Fruit fly (Drosophila melanogaster) whole organism, pupa: ENCODE results near the gene RanGAP.

Experiments
- CG10348 ChIP-seq: fragments of 200-800 bp; sonication (Bioruptor generic); IDR thresholded peaks from 2 replicates; pipeline ENCODE4 v1.3.6; 2022; ENCODE audit warnings: missing biosample characterization, missing genetic modification characterization
- CG12605 ChIP-seq: fragments of 200-800 bp; sonication (Bioruptor generic); IDR thresholded peaks from 2 replicates; pipeline ENCODE4 v1.3.6; 2022; ENCODE audit warnings: missing biosample characterization, missing genetic modification characterization
- CG13204 ChIP-seq: fragments of 200-800 bp; sonication (Bioruptor generic); optimal IDR thresholded peaks from 2 replicates; lab custom pipeline; 2018; ENCODE audit warnings: missing biosample characterization, mild to moderate bottlenecking, missing genetic modification characterization, moderate library complexity
- CG14655 ChIP-seq: fragments of 200-800 bp; sonication (Bioruptor generic); optimal IDR thresholded peaks from 3 replicates; lab custom pipeline; 2017; ENCODE audit warnings: mild to moderate bottlenecking, missing biosample characterization, missing genetic modification reagents, missing genetic modification characterization
- CG15710 ChIP-seq: fragments of 200-800 bp; sonication (Bioruptor generic); optimal IDR thresholded peaks from 2 replicates; lab custom pipeline; 2018; ENCODE audit warnings: missing biosample characterization, mild to moderate bottlenecking, missing genetic modification characterization, moderate library complexity
- CG17806 ChIP-seq: fragments of 200-800 bp; sonication (Bioruptor generic); optimal IDR thresholded peaks from 2 replicates; lab custom pipeline; 2018; ENCODE audit warnings: missing biosample characterization, mild to moderate bottlenecking, missing genetic modification characterization, moderate library complexity
- CG32121 ChIP-seq: fragments of 200-800 bp; sonication (Bioruptor generic); IDR thresholded peaks from 2 replicates; pipeline ENCODE4 v1.3.6; 2022; ENCODE audit warnings: missing biosample characterization, missing genetic modification characterization
- CG34367 ChIP-seq: fragments of 200-800 bp; sonication (Bioruptor generic); optimal IDR thresholded peaks from 2 replicates; lab custom pipeline; 2018; ENCODE audit warnings: missing biosample characterization, mild to moderate bottlenecking, missing genetic modification characterization
- CG4496 ChIP-seq: fragments of 200-800 bp; sonication (Bioruptor generic); IDR thresholded peaks from 3 replicates; pipeline ENCODE4 v1.3.6; 2022; ENCODE audit warnings: missing biosample characterization, missing genetic modification characterization
- CG8159 ChIP-seq: fragments of 200-800 bp; sonication (Bioruptor generic); optimal IDR thresholded peaks from 3 replicates; lab custom pipeline; 2018; ENCODE audit warnings: missing biosample characterization, mild to moderate bottlenecking, missing genetic modification characterization, moderate library complexity
- CG8301 ChIP-seq: fragments of 200-800 bp; sonication (Bioruptor generic); optimal IDR thresholded peaks from 2 replicates; lab custom pipeline; 2018; ENCODE audit warnings: missing biosample characterization, mild to moderate bottlenecking, missing genetic modification characterization
- CG9948 ChIP-seq: fragments of 200-800 bp; sonication (Bioruptor generic); optimal IDR thresholded peaks from 2 replicates; lab custom pipeline; 2018; ENCODE audit warnings: missing biosample characterization, mild to moderate bottlenecking, missing genetic modification characterization, moderate library complexity
- D1 ChIP-seq: fragments of 200-800 bp; sonication (Bioruptor generic); optimal IDR thresholded peaks from 2 replicates; lab custom pipeline; 2018; ENCODE audit warnings: missing biosample characterization, mild to moderate bottlenecking, missing genetic modification characterization, moderate library complexity
- EcR ChIP-seq: fragments of 200-800 bp; sonication (Bioruptor generic); optimal IDR thresholded peaks from 3 replicates; lab custom pipeline; 2019; ENCODE audit warnings: missing biosample characterization, missing genetic modification characterization, mild to moderate bottlenecking, moderate library complexity, missing genetic modification reagents
- Ets98B ChIP-seq: fragments of 200-800 bp; sonication (Bioruptor generic); IDR thresholded peaks from 2 replicates; pipeline ENCODE4 v1.3.6; 2022; ENCODE audit warnings: missing biosample characterization, missing genetic modification characterization
- Pif1A ChIP-seq: fragments of 200-800 bp; sonication (Bioruptor generic); optimal IDR thresholded peaks from 3 replicates; lab custom pipeline; 2016; ENCODE audit warnings: missing biosample characterization, missing genetic modification characterization
- Pif1B ChIP-seq: fragments of 200-800 bp; sonication (Bioruptor generic); optimal IDR thresholded peaks from 3 replicates; lab custom pipeline; 2016; ENCODE audit warnings: missing biosample characterization, missing genetic modification characterization
- Snoo ChIP-seq: fragments of 200-800 bp; sonication (Bioruptor generic); optimal IDR thresholded peaks from 3 replicates; lab custom pipeline; 2017; ENCODE audit warnings: missing biosample characterization, mild to moderate bottlenecking, missing genetic modification characterization, inconsistent platforms
- fd96Ca ChIP-seq: fragments of 200-800 bp; sonication (Bioruptor generic); IDR thresholded peaks from 3 replicates; pipeline ENCODE4 v1.3.6; 2022; ENCODE audit warnings: missing biosample characterization, missing genetic modification characterization
- gl ChIP-seq: fragments of 200-800 bp; sonication (Bioruptor generic); optimal IDR thresholded peaks from 2 replicates; lab custom pipeline; 2018; ENCODE audit warnings: missing biosample characterization, mild to moderate bottlenecking, missing genetic modification characterization
- rn ChIP-seq: fragments of 200-800 bp; sonication (Bioruptor generic); IDR thresholded peaks from 2 replicates; pipeline ENCODE4 v1.3.6; 2022; ENCODE audit warnings: missing biosample characterization, missing genetic modification characterization

The RanGAP gene

dm6 chr2L:19439598-19440230 lies 2.0 kb upstream of the RanGAP start:
- TF ChIP-seq CG13204 (GFP tag; lab: Kevin White, UChicago) (no peak), gl (tag; lab: Kevin White, UChicago) (no peak), rn (GFP tag; lab: Robert Waterston, UW) (0 out of 2 replicates have a peak, but pooled peaks have one; percentile 21), CG32121 (no peak), CG4496 (GFP tag; lab: Robert Waterston, UW) (peak; percentile 47; the same call in 1 of the 3 replicates), Snoo (tag; lab: Kevin White, UChicago) (peak; percentile 40), CG12605 (GFP tag; lab: Robert Waterston, UW) (no peak), Pif1A (GFP tag; lab: Kevin White, UChicago) (peak; percentile 49), CG34367 (tag; lab: Kevin White, UChicago) (peak; percentile 49), CG9948 (tag; lab: Kevin White, UChicago) (peak; percentile 48), EcR (GFP tag; lab: Kevin White, UChicago) (no peak), CG17806 (tag; lab: Kevin White, UChicago) (peak; percentile 61), Ets98B (GFP tag; lab: Robert Waterston, UW) (peak; percentile 21), fd96Ca (GFP tag; lab: Robert Waterston, UW) (no peak), CG8159 (tag; lab: Kevin White, UChicago) (peak; percentile 64), Pif1B (no peak), CG15710 (tag; lab: Kevin White, UChicago) (peak; percentile 43), D1 (tag; lab: Kevin White, UChicago) (no peak), CG8301 (tag; lab: Kevin White, UChicago) (no peak), CG10348 (no peak), CG14655 (GFP tag; lab: Kevin White, UChicago) (no peak)

DNA sequence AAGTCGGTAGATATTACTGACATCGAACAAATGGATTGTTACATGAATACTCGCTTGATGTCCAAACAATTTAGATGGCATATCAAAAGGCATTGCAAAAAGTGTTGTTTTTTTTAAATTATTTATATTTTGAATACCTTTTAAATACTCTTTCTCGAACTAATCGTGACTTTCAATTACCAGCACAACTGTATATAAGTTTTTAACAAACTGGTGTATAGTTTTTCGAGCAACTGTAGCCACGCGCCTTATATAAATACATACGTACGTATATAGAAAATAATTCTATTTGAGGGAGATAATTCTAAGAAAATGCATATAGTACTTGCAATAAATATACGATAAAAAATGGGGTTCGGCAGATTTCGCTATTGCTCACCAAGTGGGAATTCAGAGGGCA lies 1.5 kb upstream of the RanGAP start:
- TF ChIP-seq Pif1B (peak; percentile 4), Pif1A (GFP tag; lab: Kevin White, UChicago) (no peak), EcR (GFP tag; lab: Kevin White, UChicago) (no peak), D1 (tag; lab: Kevin White, UChicago) (no peak), fd96Ca (GFP tag; lab: Robert Waterston, UW) (no peak)

DNA sequence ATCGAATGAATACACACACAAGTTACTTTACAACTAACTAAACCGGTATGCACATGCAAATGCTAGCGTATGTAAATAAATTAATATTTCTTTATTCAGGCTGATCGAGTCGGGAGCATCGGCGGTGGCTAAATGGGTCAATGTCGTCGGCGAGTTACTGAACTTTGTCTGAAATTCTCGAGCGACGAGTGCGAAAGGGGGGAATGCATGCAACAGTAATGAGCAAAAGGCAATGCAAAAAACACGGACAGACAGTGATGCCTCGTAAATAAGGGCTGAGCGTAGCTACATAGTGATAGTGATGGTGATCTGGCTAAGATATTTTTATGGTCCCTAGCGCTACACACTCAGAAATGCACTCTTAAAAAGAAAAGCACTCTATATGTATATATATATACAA lies 1.0 kb upstream of the RanGAP start:
- TF ChIP-seq CG9948 (tag; lab: Kevin White, UChicago), result no peak
- no peak for TF ChIP-seq CG10348
- TF ChIP-seq Pif1A (GFP tag; lab: Kevin White, UChicago), result no peak
- no peak for TF ChIP-seq CG32121
- TF ChIP-seq CG17806 (tag; lab: Kevin White, UChicago), result no peak
- peak; percentile 25 for TF ChIP-seq CG15710 (tag; lab: Kevin White, UChicago)
- TF ChIP-seq Ets98B (GFP tag; lab: Robert Waterston, UW), result peak; percentile 14
- no peak for TF ChIP-seq D1 (tag; lab: Kevin White, UChicago)
- TF ChIP-seq CG14655 (GFP tag; lab: Kevin White, UChicago), result no peak
- TF ChIP-seq fd96Ca (GFP tag; lab: Robert Waterston, UW), result peak; percentile 47; the same call in 1 of the 3 replicates
- TF ChIP-seq CG34367 (tag; lab: Kevin White, UChicago), result no peak
- peak; percentile 99 for TF ChIP-seq EcR (GFP tag; lab: Kevin White, UChicago)
- no peak for TF ChIP-seq Pif1B
- no peak; the same call in 2 of the 3 replicates for TF ChIP-seq CG4496 (GFP tag; lab: Robert Waterston, UW)
- TF ChIP-seq CG12605 (GFP tag; lab: Robert Waterston, UW), result no peak
- no peak for TF ChIP-seq CG8159 (tag; lab: Kevin White, UChicago)
- TF ChIP-seq CG13204 (GFP tag; lab: Kevin White, UChicago), result no peak
- peak; percentile 18 for TF ChIP-seq Snoo (tag; lab: Kevin White, UChicago)
- TF ChIP-seq gl (tag; lab: Kevin White, UChicago), result no peak
- no peak for TF ChIP-seq rn (GFP tag; lab: Robert Waterston, UW)
- TF ChIP-seq CG8301 (tag; lab: Kevin White, UChicago), result no peak

DNA sequence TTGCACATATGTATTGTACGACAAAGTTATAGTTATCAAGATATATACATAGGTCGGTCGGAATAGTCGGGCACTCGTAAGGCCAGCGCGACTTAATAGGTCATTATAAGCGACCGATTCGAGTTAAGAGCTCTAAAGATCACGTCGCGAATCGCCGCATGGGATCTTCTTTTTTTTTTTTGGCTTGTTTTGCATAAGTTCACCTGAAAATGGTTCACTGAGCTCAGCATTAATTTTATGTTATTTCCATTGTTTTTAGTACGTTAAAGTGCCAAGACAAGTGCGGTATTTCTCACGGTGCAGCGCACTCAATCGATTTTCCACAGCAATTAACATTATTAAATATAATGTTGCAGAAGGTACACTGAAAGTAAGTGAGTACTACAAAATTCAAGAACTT lies 420 bp upstream of the RanGAP start:
- 0 out of 2 replicates have a peak, but pooled peaks have one; percentile 10 for TF ChIP-seq CG12605 (GFP tag; lab: Robert Waterston, UW)
- TF ChIP-seq CG4496 (GFP tag; lab: Robert Waterston, UW), result peak; percentile 44; the same call in 1 of the 3 replicates
- peak; percentile 38 for TF ChIP-seq Ets98B (GFP tag; lab: Robert Waterston, UW)
- TF ChIP-seq rn (GFP tag; lab: Robert Waterston, UW), result peak; percentile 25; the same call in 1 of the 2 replicates
- TF ChIP-seq fd96Ca (GFP tag; lab: Robert Waterston, UW), result peak; percentile 78
- TF ChIP-seq CG32121, result peak; percentile 22; the same call in 1 of the 2 replicates
- TF ChIP-seq gl (tag; lab: Kevin White, UChicago), result no peak
- no peak for TF ChIP-seq D1 (tag; lab: Kevin White, UChicago)

DNA sequence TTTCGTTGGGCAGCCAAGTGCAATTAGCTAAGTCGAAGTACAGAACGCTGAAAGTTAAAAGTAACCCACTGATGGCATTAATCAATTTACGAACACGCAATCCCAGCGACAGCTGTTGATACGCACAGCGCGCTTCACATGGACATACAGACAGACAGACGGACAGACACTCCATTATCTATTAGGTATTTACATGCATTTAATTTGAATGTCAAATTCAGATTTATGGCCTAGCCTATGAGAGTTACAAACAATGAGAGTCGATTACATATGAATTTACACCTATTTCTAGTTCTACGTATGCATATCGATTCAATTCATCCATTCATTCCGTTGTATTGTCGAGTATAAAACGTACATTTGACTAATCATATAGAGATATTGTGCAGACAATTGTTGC lies 868 bp downstream of the RanGAP start, which contains the start of gene CG10237:
Gene CG10237, minus strand, starts transcription at position 101 of the 400 bp plus-strand sequence.
- TF ChIP-seq Snoo (tag; lab: Kevin White, UChicago) (no peak), gl (tag; lab: Kevin White, UChicago) (no peak), CG15710 (tag; lab: Kevin White, UChicago) (no peak), CG4496 (GFP tag; lab: Robert Waterston, UW) (no peak), CG12605 (GFP tag; lab: Robert Waterston, UW) (no peak), fd96Ca (GFP tag; lab: Robert Waterston, UW) (no peak), CG9948 (tag; lab: Kevin White, UChicago) (no peak), CG14655 (GFP tag; lab: Kevin White, UChicago) (no peak), Pif1B (no peak), CG8159 (tag; lab: Kevin White, UChicago) (no peak), CG13204 (GFP tag; lab: Kevin White, UChicago) (no peak), CG17806 (tag; lab: Kevin White, UChicago) (no peak), EcR (GFP tag; lab: Kevin White, UChicago) (no peak), CG10348 (no peak), D1 (tag; lab: Kevin White, UChicago) (no peak), CG32121 (no peak), rn (GFP tag; lab: Robert Waterston, UW) (no peak), Ets98B (GFP tag; lab: Robert Waterston, UW) (no peak), Pif1A (GFP tag; lab: Kevin White, UChicago) (no peak)
